Worm (Caenorhabditis elegans): ENCODE measurements around the gene spdl-1.

spdl-1 gene

DNA sequence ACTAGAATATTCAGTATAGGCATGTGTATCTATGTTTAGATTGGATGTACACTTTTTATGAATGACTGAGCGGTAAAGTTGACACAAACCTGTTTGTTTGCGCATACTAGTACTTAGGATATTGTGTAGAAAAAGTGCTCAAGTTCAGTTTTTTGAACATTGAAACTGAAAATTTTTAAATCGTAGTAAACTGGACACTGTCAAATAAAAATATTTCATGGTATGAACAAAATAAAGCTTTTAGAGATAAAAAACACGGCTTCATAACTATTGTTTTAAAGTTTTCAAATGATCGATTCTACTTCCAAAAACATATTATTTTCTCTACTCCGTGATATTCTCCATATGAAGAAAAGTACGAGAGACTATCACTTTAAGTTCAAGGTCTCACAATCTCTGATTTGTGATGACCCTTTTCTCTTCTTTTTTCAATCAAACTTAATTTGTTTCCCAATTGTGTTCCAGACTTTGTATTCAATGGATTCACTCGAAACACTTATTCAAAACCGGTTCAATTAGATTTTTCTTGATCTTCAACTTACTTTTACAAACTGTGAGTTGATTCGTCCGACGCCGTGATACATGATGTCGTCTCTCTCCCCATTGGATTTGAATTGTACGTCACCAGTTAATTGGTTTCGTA, 10.2 kb downstream of the spdl-1 start (continued):
- TF ChIP-seq ces-1 (GFP tag; optimal IDR thresholded peaks at IDR 0.05) (no peak), tlp-1 (tag; optimal IDR thresholded peaks at IDR 0.05) (no peak), fkh-8 (tag; optimal IDR thresholded peaks at IDR 0.05) (no peak), mab-9 (GFP tag; IDR thresholded peaks at IDR 0.05) (no peak), ama-1 (optimal IDR thresholded peaks at IDR 0.05) (peak; percentile 29), unc-98 (GFP tag; IDR thresholded peaks at IDR 0.05) (no peak), ztf-4 (tag; optimal IDR thresholded peaks at IDR 0.05) (no peak), lin-14 (GFP tag; optimal IDR thresholded peaks at IDR 0.05) (peak; percentile 67), nhr-237 (tag; optimal IDR thresholded peaks at IDR 0.05) (no peak), irx-1 (tag; optimal IDR thresholded peaks at IDR 0.05) (no peak), Y116A8C.19 (tag; optimal IDR thresholded peaks at IDR 0.05; ENCODE audit: borderline replicate concordance) (no peak), xbp-1 (tag; optimal IDR thresholded peaks at IDR 0.05) (no peak), aly-2 (tag; optimal IDR thresholded peaks at IDR 0.05) (no peak), snu-23 (GFP tag; optimal IDR thresholded peaks at IDR 0.05) (no peak), nhr-85 (tag) (peak; percentile 94), vab-15 (tag; optimal IDR thresholded peaks at IDR 0.05) (no peak), zip-4 (GFP tag; optimal IDR thresholded peaks at IDR 0.05) (no peak), mep-1 (tag; optimal IDR thresholded peaks at IDR 0.05) (no peak), hpl-2 (GFP tag; optimal IDR thresholded peaks at IDR 0.05) (no peak), unc-86 (tag; optimal IDR thresholded peaks at IDR 0.05) (no peak), fos-1 (tag; optimal IDR thresholded peaks at IDR 0.05) (no peak), ets-5 (GFP tag; IDR thresholded peaks at IDR 0.05) (no peak), nhr-71 (tag; optimal IDR thresholded peaks at IDR 0.05) (peak; percentile 8), F16B12.6 (tag; optimal IDR thresholded peaks at IDR 0.05) (no peak), C34B4.2 (tag; optimal IDR thresholded peaks at IDR 0.05) (no peak), nhr-12 (tag; optimal IDR thresholded peaks at IDR 0.05) (no peak), pag-3 (tag; optimal IDR thresholded peaks at IDR 0.05; ENCODE audit: borderline replicate concordance, insufficient read depth) (no peak), pax-3 (tag; optimal IDR thresholded peaks at IDR 0.05) (no peak)

ce11 chrII:7792514-7792913, 11.1 kb downstream of the spdl-1 start:
- TF ChIP-seq nhr-237 (tag; optimal IDR thresholded peaks at IDR 0.05) (no peak), blmp-1 (tag; optimal IDR thresholded peaks at IDR 0.05) (peak; percentile 50), nhr-90 (tag; optimal IDR thresholded peaks at IDR 0.05; ENCODE audit: poor library complexity) (no peak), lsy-2 (tag; optimal IDR thresholded peaks at IDR 0.05) (peak in 1 of 2 experiments; percentile 59), snu-23 (GFP tag; optimal IDR thresholded peaks at IDR 0.05) (peak; percentile 42), pqm-1 (tag; optimal IDR thresholded peaks at IDR 0.05) (no peak), nhr-20 (tag; optimal IDR thresholded peaks at IDR 0.05) (peak; percentile 26), nhr-85 (tag) (peak; percentile 89), lin-14 (GFP tag; optimal IDR thresholded peaks at IDR 0.05) (peak; percentile 68), elt-3 (tag; optimal IDR thresholded peaks at IDR 0.05) (peak in 2 of 6 experiments; percentile 6 to 40), hlh-4 (tag; optimal IDR thresholded peaks at IDR 0.05) (no peak), mep-1 (tag; optimal IDR thresholded peaks at IDR 0.05) (peak; percentile 50), ama-1 (optimal IDR thresholded peaks at IDR 0.05) (no peak)

- no peak for TF ChIP-seq skn-1 (tag; optimal IDR thresholded peaks at IDR 0.05)
- TF ChIP-seq efl-1 (optimal IDR thresholded peaks at IDR 0.05), result no peak
- TF ChIP-seq efl-1 (GFP tag; optimal IDR thresholded peaks at IDR 0.05 in 1 of 2), result no peak
- no peak for TF ChIP-seq F16B12.6 (tag; optimal IDR thresholded peaks at IDR 0.05)
- TF ChIP-seq nhr-11 (tag; optimal IDR thresholded peaks at IDR 0.05), result no peak
- no peak for TF ChIP-seq nhr-237 (tag; optimal IDR thresholded peaks at IDR 0.05)
- no peak for TF ChIP-seq zip-4 (GFP tag; optimal IDR thresholded peaks at IDR 0.05)
- no peak for TF ChIP-seq mep-1 (tag; optimal IDR thresholded peaks at IDR 0.05)
- TF ChIP-seq sptf-1 (tag; optimal IDR thresholded peaks at IDR 0.05), result no peak
- TF ChIP-seq xbp-1 (tag; optimal IDR thresholded peaks at IDR 0.05), result no peak
- no peak for TF ChIP-seq blmp-1 (tag; optimal IDR thresholded peaks at IDR 0.05)
- no peak for TF ChIP-seq elt-3 (tag; optimal IDR thresholded peaks at IDR 0.05)
- no peak for TF ChIP-seq fkh-8 (tag; optimal IDR thresholded peaks at IDR 0.05)
These were observed 12.9 kb downstream of the spdl-1 start, which contains the start of gene glr-4 for ce11 chrII:7794222-7794621. TSS of gene glr-4 (minus strand) at chrII:7794322.

Data from whole organism, L1 larva.